Worm (Caenorhabditis elegans) whole organism, mixed stage, embryonic: ENCODE data around the gene F42G4.5.

Source experiments
- ceh-83 ChIP-seq: fragments of 200-800 bp; sonication (Bioruptor generic); optimal IDR thresholded peaks from 2 replicates; lab custom pipeline; 2018; ENCODE audit warnings: mild to moderate bottlenecking, missing genetic modification characterization, missing compliant biosample characterization
- unc-120 ChIP-seq: sonication (generic microtip); optimal IDR thresholded peaks from 2 replicates; lab custom pipeline; 2017; ENCODE audit warnings: missing genetic modification characterization, missing compliant biosample characterization; ENCODE audit not compliant: poor library complexity, severe bottlenecking
- ztf-11 ChIP-seq: fragments of 150-350 bp; optimal IDR thresholded peaks from 2 replicates; lab custom pipeline; 2014; ENCODE audit warnings: missing biosample characterization, missing genetic modification characterization

DNA sequence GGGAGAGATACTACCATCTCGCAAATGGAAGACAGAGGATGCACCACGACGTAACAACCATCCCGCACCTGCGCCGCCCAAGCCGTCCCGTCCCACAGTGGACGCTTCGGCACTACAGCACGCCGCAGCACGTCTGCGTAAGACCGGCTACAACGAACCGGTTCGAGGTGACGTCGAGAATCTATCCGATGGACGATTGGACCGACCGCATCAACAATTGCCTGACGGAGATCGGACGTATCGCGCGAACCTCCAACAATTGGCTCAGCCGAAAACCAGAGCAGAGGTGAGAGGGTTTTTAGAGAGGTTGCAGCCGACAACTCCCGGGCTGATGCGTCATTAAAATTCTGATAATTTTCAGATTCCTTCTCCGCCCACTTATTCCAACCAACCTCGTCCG, 14.1 kb upstream of the F42G4.5 start:
- TF ChIP-seq unc-120 (tag; lab: Kevin White, UChicago), result no peak
- no peak for TF ChIP-seq ceh-83 (GFP tag; lab: Kevin White, UChicago)
- TF ChIP-seq ztf-11 (tag; lab: Kevin White, UChicago), result no peak
